Fruit fly (Drosophila melanogaster) whole organism, embryonic: ENCODE results near the gene orb.

Experiments
- Asciz ChIP-seq: fragments of 200-800 bp; sonication (Bioruptor generic); optimal IDR thresholded peaks from 2 replicates; lab custom pipeline; 2017; ENCODE audit warnings: missing biosample characterization, mild to moderate bottlenecking, missing genetic modification characterization, missing genetic modification reagents
- Awh ChIP-seq: fragments of 200-800 bp; sonication (Bioruptor generic); IDR thresholded peaks from 2 replicates; pipeline ENCODE4, ENCODE4 v1.3.6; 2022; ENCODE audit warnings: missing biosample characterization, missing genetic modification characterization
- CG10209 ChIP-seq: fragments of 200-800 bp; sonication (Bioruptor generic); optimal IDR thresholded peaks from 3 replicates; lab custom pipeline; 2017; ENCODE audit warnings: missing biosample characterization, mild to moderate bottlenecking, missing genetic modification characterization, missing genetic modification reagents
- CG10565 ChIP-seq: fragments of 200-800 bp; sonication (Bioruptor generic); optimal IDR thresholded peaks from 3 replicates; lab custom pipeline; 2016; ENCODE audit warnings: missing biosample characterization, mild to moderate bottlenecking, missing genetic modification characterization
- CG12391 ChIP-seq: fragments of 200-800 bp; sonication (Bioruptor generic); optimal IDR thresholded peaks from 3 replicates; lab custom pipeline; 2018; ENCODE audit warnings: missing biosample characterization, mild to moderate bottlenecking, missing genetic modification characterization, moderate library complexity
- CG15601 ChIP-seq: fragments of 200-800 bp; sonication (Bioruptor generic); optimal IDR thresholded peaks from 3 replicates; lab custom pipeline; 2019; ENCODE audit warnings: missing biosample characterization, mild to moderate bottlenecking, missing genetic modification characterization, moderate library complexity
- CG1603 ChIP-seq: fragments of 200-800 bp; sonication (Bioruptor generic); optimal IDR thresholded peaks from 2 replicates; lab custom pipeline; 2019; ENCODE audit warnings: missing biosample characterization, mild to moderate bottlenecking, missing genetic modification characterization, moderate library complexity
- CG18619 ChIP-seq: fragments of 200-800 bp; sonication (Bioruptor generic); optimal IDR thresholded peaks from 3 replicates; lab custom pipeline; 2017; ENCODE audit warnings: missing biosample characterization, mild to moderate bottlenecking, missing genetic modification characterization
- CG30403 ChIP-seq: fragments of 200-800 bp; sonication (Bioruptor generic); optimal IDR thresholded peaks from 3 replicates; lab custom pipeline; 2016; ENCODE audit warnings: missing biosample characterization, missing genetic modification characterization
- CG31224 ChIP-seq: fragments of 200-800 bp; sonication (Bioruptor generic); IDR thresholded peaks from 2 replicates; pipeline ENCODE4 v1.3.6; 2022; ENCODE audit warnings: missing biosample characterization, missing genetic modification characterization
- CG34422 ChIP-seq: fragments of 200-800 bp; sonication (Bioruptor generic); IDR thresholded peaks from 3 replicates; pipeline ENCODE4 v1.3.6; 2022; ENCODE audit warnings: missing biosample characterization, missing genetic modification characterization
- CG3726 ChIP-seq: fragments of 200-800 bp; sonication (Bioruptor generic); IDR thresholded peaks from 3 replicates; pipeline ENCODE4, ENCODE4 v1.3.6; 2022; ENCODE audit warnings: missing biosample characterization, missing genetic modification characterization
- CG4730 ChIP-seq: fragments of 200-800 bp; sonication (Bioruptor generic); IDR thresholded peaks from 2 replicates; pipeline ENCODE4 v1.3.6; 2022; ENCODE audit warnings: missing biosample characterization, missing genetic modification characterization
- CG5953 ChIP-seq: fragments of 200-800 bp; sonication (Bioruptor generic); IDR thresholded peaks from 2 replicates; pipeline ENCODE4 v1.3.6; 2022; ENCODE audit warnings: missing biosample characterization, missing genetic modification characterization
- CG7786 ChIP-seq: fragments of 200-800 bp; sonication (Bioruptor generic); optimal IDR thresholded peaks from 2 replicates; lab custom pipeline; 2016; ENCODE audit warnings: missing biosample characterization, missing genetic modification characterization
- CG7987 ChIP-seq: fragments of 200-800 bp; sonication (Bioruptor generic); optimal IDR thresholded peaks from 2 replicates; lab custom pipeline; 2018; ENCODE audit warnings: missing biosample characterization, mild to moderate bottlenecking, missing genetic modification characterization, moderate library complexity
- CG8281 ChIP-seq: fragments of 200-800 bp; sonication (Bioruptor generic); optimal IDR thresholded peaks from 2 replicates; lab custom pipeline; 2018; ENCODE audit warnings: missing biosample characterization, mild to moderate bottlenecking, missing genetic modification characterization, moderate library complexity
- CG8290 ChIP-seq, 3 experiments: fragments of 200-800 bp; sonication (Bioruptor generic); optimal IDR thresholded peaks; 2 replicates each; lab custom pipeline; 2016 to 2019; ENCODE audit warnings: missing biosample characterization in 3 of 3, missing genetic modification characterization in 3 of 3, mild to moderate bottlenecking in 2 of 3, moderate library complexity in 1 of 3
- CG9727 ChIP-seq: fragments of 200-800 bp; sonication (Bioruptor generic); optimal IDR thresholded peaks from 3 replicates; lab custom pipeline; 2017; ENCODE audit warnings: missing biosample characterization, mild to moderate bottlenecking, missing genetic modification characterization
- HHEX ChIP-seq: fragments of 200-800 bp; sonication (Bioruptor generic); optimal IDR thresholded peaks from 3 replicates; lab custom pipeline; 2017; ENCODE audit warnings: missing biosample characterization, mild to moderate bottlenecking, missing genetic modification characterization, missing genetic modification reagents
- HLHmδ ChIP-seq: fragments of 200-800 bp; sonication (Bioruptor generic); optimal IDR thresholded peaks from 2 replicates; lab custom pipeline; 2018; ENCODE audit warnings: missing biosample characterization, mild to moderate bottlenecking, missing genetic modification characterization, moderate library complexity
- Max ChIP-seq: fragments of 200-800 bp; sonication (Bioruptor generic); optimal IDR thresholded peaks from 2 replicates; lab custom pipeline; 2016; ENCODE audit warnings: missing biosample characterization, mild to moderate bottlenecking, missing genetic modification characterization
- Med ChIP-seq: fragments of 200-800 bp; sonication (Bioruptor generic); peaks from one replicate; lab custom pipeline; 2016; ENCODE audit warnings: missing biosample characterization, missing genetic modification characterization, mild to moderate bottlenecking, inconsistent platforms, moderate library complexity
- Rfx ChIP-seq: fragments of 200-800 bp; sonication (Bioruptor generic); IDR thresholded peaks from 2 replicates; pipeline ENCODE4 v1.3.6; 2022; ENCODE audit warnings: missing biosample characterization, missing genetic modification characterization
- Trl ChIP-seq, 3 experiments: fragments of >200 bp in 2 of 3; fragments of 200-800 bp in 1 of 3; sonication (Bioruptor generic) in 1 of 3; optimal IDR thresholded peaks; 2 replicates in 1 of 3; 3 replicates in 2 of 3; lab custom pipeline; 2016 to 2017; ENCODE audit warnings: missing biosample characterization in 1 of 3, missing genetic modification characterization in 1 of 3
- Xrp1 ChIP-seq: fragments of 200-800 bp; sonication (Bioruptor generic); IDR thresholded peaks from 2 replicates; pipeline ENCODE4 v1.3.6; 2022; ENCODE audit warnings: missing biosample characterization, missing genetic modification characterization
- dan ChIP-seq: fragments of 200-800 bp; sonication (Bioruptor generic); IDR thresholded peaks from 2 replicates; pipeline ENCODE4 v1.3.6; 2022; ENCODE audit warnings: missing biosample characterization, missing genetic modification characterization
- danr ChIP-seq: fragments of 200-800 bp; sonication (Bioruptor generic); IDR thresholded peaks from 2 replicates; pipeline ENCODE4 v1.3.6; 2022; ENCODE audit warnings: missing biosample characterization, missing genetic modification characterization
- dmrt11E ChIP-seq: fragments of 200-800 bp; sonication (Bioruptor generic); optimal IDR thresholded peaks from 3 replicates; lab custom pipeline; 2018; ENCODE audit warnings: missing biosample characterization, mild to moderate bottlenecking, missing genetic modification characterization, moderate library complexity
- lab ChIP-seq: fragments of 200-800 bp; sonication (Bioruptor generic); optimal IDR thresholded peaks from 3 replicates; lab custom pipeline; 2017; ENCODE audit warnings: missing biosample characterization, missing genetic modification characterization, mild to moderate bottlenecking, moderate library complexity, missing genetic modification reagents
- lmd ChIP-seq: fragments of 200-800 bp; sonication (Bioruptor generic); IDR thresholded peaks from 2 replicates; pipeline ENCODE4 v1.3.6; 2022; ENCODE audit warnings: missing biosample characterization, missing genetic modification characterization
- phol ChIP-seq: fragments of 200-800 bp; sonication (Bioruptor generic); optimal IDR thresholded peaks from 3 replicates; lab custom pipeline; 2018; ENCODE audit warnings: missing biosample characterization, mild to moderate bottlenecking, missing genetic modification characterization, moderate library complexity
- row ChIP-seq: fragments of 200-800 bp; sonication (Bioruptor generic); IDR thresholded peaks from 3 replicates; pipeline ENCODE4 v1.3.6; 2022; ENCODE audit warnings: missing biosample characterization, missing genetic modification characterization
- sens ChIP-seq: fragments of 200-800 bp; sonication (Bioruptor generic); peaks from one replicate; lab custom pipeline; 2016; ENCODE audit warnings: missing biosample characterization, missing genetic modification characterization
- sr ChIP-seq: fragments of 200-800 bp; sonication (Bioruptor generic); IDR thresholded peaks from 3 replicates; pipeline ENCODE4 v1.3.6; 2022; ENCODE audit warnings: missing biosample characterization, missing genetic modification characterization

Gene orb

dm6 chr3R:23284256-23284655, 3.6 kb upstream of the orb start (continued):
- TF ChIP-seq Asciz (GFP tag; lab: Kevin White, UChicago) (peak; percentile 49), CG10209 (peak; percentile 9), CG18619 (GFP tag; lab: Kevin White, UChicago) (peak; percentile 12), CG8281 (tag; lab: Kevin White, UChicago) (peak; percentile 5), Awh (GFP tag; lab: Robert Waterston, UW) (peak; percentile 35; the same call in 1 of the 2 replicates), CG7987 (GFP tag; lab: Kevin White, UChicago) (peak; percentile 61), CG15601 (tag; lab: Kevin White, UChicago) (peak; percentile 43), Max (no peak), HHEX (GFP tag; lab: Kevin White, UChicago) (peak; percentile 47), Rfx (peak; percentile 36; the same call in 1 of the 2 replicates), dan (GFP tag; lab: Robert Waterston, UW) (no peak), HLHmδ (GFP tag; lab: Kevin White, UChicago) (no peak)

- TF ChIP-seq lab (GFP tag; lab: Kevin White, UChicago) (peak; percentile 11), Med (peak; percentile 39), CG8290 (GFP tag; optimal IDR thresholded peaks at IDR 0.05; lab: Kevin White, UChicago) (no peak), CG8290 (tag; optimal IDR thresholded peaks at IDR 0.05; lab: Kevin White, UChicago) (peak in 1 of 2 experiments; percentile 42), danr (GFP tag; lab: Robert Waterston, UW) (no peak)
Measured at dm6 chr3R:23283702-23284101, 3.0 kb upstream of the orb start, which contains the start of gene CG6763. Gene CG6763, plus strand, starts transcription at chr3R:23284002.

- TF ChIP-seq CG34422 (GFP tag; lab: Robert Waterston, UW) (0 out of 3 replicates have a peak, but pooled peaks have one; percentile 29), CG1603 (peak; percentile 14), CG9727 (GFP tag; lab: Kevin White, UChicago) (peak; percentile 18), CG30403 (GFP tag; lab: Kevin White, UChicago) (peak; percentile 5), CG3726 (GFP tag; lab: Robert Waterston, UW) (0 out of 3 replicates have a peak, but pooled peaks have one; percentile 20), CG7786 (GFP tag; lab: Kevin White, UChicago) (peak; percentile 21), CG12391 (tag; lab: Kevin White, UChicago) (peak; percentile 7), phol (tag; lab: Kevin White, UChicago) (peak; percentile 7), Xrp1 (GFP tag; lab: Robert Waterston, UW) (peak; percentile 43), sr (GFP tag; lab: Robert Waterston, UW) (no peak), Trl (optimal IDR thresholded peaks at IDR 0.05; lab: Kevin White, UChicago) (peak in 1 of 2 experiments; percentile 11), Trl (GFP tag; optimal IDR thresholded peaks at IDR 0.05; lab: Kevin White, UChicago) (peak; percentile 11), sens (GFP tag; lab: Kevin White, UChicago) (peak; percentile 58), CG10209 (no peak), Med (peak; percentile 45), lmd (GFP tag; lab: Robert Waterston, UW) (peak; percentile 29; the same call in 1 of the 2 replicates), CG31224 (GFP tag; lab: Robert Waterston, UW) (0 out of 2 replicates have a peak, but pooled peaks have one; percentile 13), CG4730 (GFP tag; lab: Robert Waterston, UW) (no peak), row (GFP tag; lab: Robert Waterston, UW) (peak; percentile 34; the same call in 1 of the 3 replicates), lab (GFP tag; lab: Kevin White, UChicago) (peak; percentile 0), CG5953 (GFP tag; lab: Robert Waterston, UW) (no peak), CG10565 (no peak), dmrt11E (tag; lab: Kevin White, UChicago) (peak; percentile 4)
Measured at dm6 chr3R:23279834-23280233, 822 bp downstream of the orb start.
